Worm (Caenorhabditis elegans): ENCODE data around the gene dao-3.

ce11 chrX:8117827-8118317, 31.5 kb upstream of the dao-3 start:
- TF ChIP-seq him-1 (tag; optimal IDR thresholded peaks at IDR 0.05) (no peak), W03F9.2 (tag; optimal IDR thresholded peaks at IDR 0.05) (no peak)

Data from whole organism, L4/young adult.